Fruit fly (Drosophila melanogaster) whole organism: ENCODE results near the gene CG11262.

Experiments used
- CG8478 ChIP-seq: fragments of >200 bp; optimal IDR thresholded peaks from 2 replicates; lab custom pipeline; 2018; ENCODE audit warnings: inconsistent platforms
- EcR ChIP-seq, 2 experiments: fragments of >200 bp; optimal IDR thresholded peaks; 2 replicates each; lab custom pipeline; 2017; ENCODE audit warnings: missing biosample characterization in 2 of 2, missing genetic modification characterization in 2 of 2, missing genetic modification reagents in 2 of 2
- psq ChIP-seq: fragments of >200 bp; optimal IDR thresholded peaks from 2 replicates; lab custom pipeline; 2017

DNA sequence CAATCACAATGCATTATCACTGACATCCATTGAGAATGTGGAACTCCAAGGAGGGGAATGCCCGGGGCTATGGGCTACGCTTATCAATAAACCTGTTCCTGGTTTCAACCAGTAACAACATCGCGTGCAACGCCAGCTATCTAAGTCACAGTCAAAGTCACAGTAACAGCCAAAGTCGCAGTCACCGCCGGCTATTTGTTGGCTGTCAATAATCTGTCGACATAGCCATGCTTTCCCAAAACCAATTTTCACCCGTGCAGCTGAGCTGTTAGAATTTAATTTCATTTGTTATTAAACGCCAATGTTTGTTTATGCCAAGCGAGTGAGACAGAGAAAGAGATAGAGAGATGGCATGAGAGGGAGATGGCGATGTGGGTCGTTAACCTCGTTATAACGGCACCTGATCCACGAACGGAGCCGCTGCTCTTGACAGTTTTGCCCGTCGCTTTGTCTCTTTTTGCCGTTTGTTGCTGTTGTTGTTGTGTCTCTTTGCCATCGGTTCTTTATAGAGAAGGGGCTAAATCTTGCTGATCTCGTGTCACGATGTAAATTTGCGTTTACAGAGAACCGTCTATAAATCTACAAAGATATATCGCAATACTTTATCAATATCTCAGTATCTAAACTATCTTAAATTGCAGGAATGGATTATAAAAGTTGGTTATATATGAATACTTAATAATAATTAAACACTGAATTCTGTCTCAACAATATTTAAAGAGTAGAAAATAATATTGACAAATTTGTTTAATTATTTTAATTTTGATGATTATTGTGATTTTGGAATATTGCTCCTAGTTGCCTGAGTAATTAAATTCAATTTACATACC lies 37.4 kb downstream of the CG11262 start:
- TF ChIP-seq psq: no peak
- no peak for TF ChIP-seq CG8478 (lab: Kevin White, UChicago)
- TF ChIP-seq EcR (GFP tag; optimal IDR thresholded peaks at IDR 0.05; lab: Kevin White, UChicago): no peak
